Fruit fly (Drosophila melanogaster): ENCODE measurements around the gene CG6983.

dm6 chr3L:8450747-8451146 is 1.6 kb upstream of the CG6983 start:
- TF ChIP-seq Sin3A (optimal IDR thresholded peaks at IDR 0.05) (no peak), psq (optimal IDR thresholded peaks at IDR 0.05) (no peak)

Measured in Kc167 (cell line).